Fruit fly (Drosophila melanogaster) whole organism, embryonic: ENCODE measurements around the gene Ada2a.

Source experiments
- Ada2b ChIP-seq: fragments of 200-800 bp; sonication (Bioruptor generic); IDR thresholded peaks from 2 replicates; pipeline ENCODE4 v1.3.6; 2022; ENCODE audit warnings: missing biosample characterization, missing genetic modification characterization
- BtbVII ChIP-seq: fragments of 200-800 bp; sonication (Bioruptor generic); optimal IDR thresholded peaks from 3 replicates; lab custom pipeline; 2017; ENCODE audit warnings: missing biosample characterization, mild to moderate bottlenecking, missing genetic modification characterization
- CG10209 ChIP-seq: fragments of 200-800 bp; sonication (Bioruptor generic); optimal IDR thresholded peaks from 3 replicates; lab custom pipeline; 2017; ENCODE audit warnings: missing biosample characterization, mild to moderate bottlenecking, missing genetic modification characterization, missing genetic modification reagents
- CG10321 ChIP-seq: fragments of 200-800 bp; sonication (Bioruptor generic); IDR thresholded peaks from 2 replicates; pipeline ENCODE4 v1.3.6; 2022; ENCODE audit warnings: missing biosample characterization, missing genetic modification characterization
- CG11085 ChIP-seq: fragments of 200-800 bp; sonication (Bioruptor generic); IDR thresholded peaks from 2 replicates; pipeline ENCODE4 v1.3.6; 2022; ENCODE audit warnings: missing biosample characterization, missing genetic modification characterization
- CG11456 ChIP-seq: fragments of 200-800 bp; sonication (Bioruptor generic); IDR thresholded peaks from 3 replicates; pipeline ENCODE4 v1.3.6; 2022; ENCODE audit warnings: missing biosample characterization, missing genetic modification characterization
- CG12744 ChIP-seq: fragments of 200-800 bp; sonication (Bioruptor generic); optimal IDR thresholded peaks from 2 replicates; lab custom pipeline; 2016; ENCODE audit warnings: missing biosample characterization, missing genetic modification characterization
- CG13287 ChIP-seq: fragments of 200-800 bp; sonication (Bioruptor generic); IDR thresholded peaks from 2 replicates; pipeline ENCODE4 v1.3.6; 2022; ENCODE audit warnings: missing biosample characterization, missing genetic modification characterization; ENCODE audit not compliant: partially characterized antibody
- CG15269 ChIP-seq: fragments of 200-800 bp; sonication (Bioruptor generic); optimal IDR thresholded peaks from 2 replicates; lab custom pipeline; 2018; ENCODE audit warnings: missing biosample characterization, mild to moderate bottlenecking, missing genetic modification characterization, moderate library complexity
- CG17385 ChIP-seq: fragments of 200-800 bp; sonication (Bioruptor generic); optimal IDR thresholded peaks from 3 replicates; lab custom pipeline; 2018; ENCODE audit warnings: missing biosample characterization, mild to moderate bottlenecking, missing genetic modification characterization
- CG1832 ChIP-seq: fragments of 200-800 bp; sonication (Bioruptor generic); optimal IDR thresholded peaks from 2 replicates; lab custom pipeline; 2017; ENCODE audit warnings: missing biosample characterization, mild to moderate bottlenecking, missing genetic modification characterization, inconsistent platforms
- CG31224 ChIP-seq: fragments of 200-800 bp; sonication (Bioruptor generic); IDR thresholded peaks from 2 replicates; pipeline ENCODE4 v1.3.6; 2022; ENCODE audit warnings: missing biosample characterization, missing genetic modification characterization
- CG31441 ChIP-seq: fragments of 200-800 bp; sonication (Bioruptor generic); IDR thresholded peaks from 2 replicates; pipeline ENCODE4 v1.3.6; 2022; ENCODE audit warnings: missing biosample characterization, missing genetic modification characterization
- CG32767 ChIP-seq: fragments of 200-800 bp; sonication (Bioruptor generic); IDR thresholded peaks from 2 replicates; pipeline ENCODE4 v1.3.6; 2022; ENCODE audit warnings: missing biosample characterization, missing genetic modification characterization
- CG34376 ChIP-seq: fragments of 200-800 bp; sonication (Bioruptor generic); optimal IDR thresholded peaks from 2 replicates; lab custom pipeline; 2018; ENCODE audit warnings: missing biosample characterization, mild to moderate bottlenecking, missing genetic modification characterization
- CG42726 ChIP-seq: fragments of 200-800 bp; sonication (Bioruptor generic); IDR thresholded peaks from 2 replicates; pipeline ENCODE4 v1.3.6; 2022; ENCODE audit warnings: missing biosample characterization, missing genetic modification characterization; ENCODE audit not compliant: partially characterized antibody
- CG5953 ChIP-seq: fragments of 200-800 bp; sonication (Bioruptor generic); IDR thresholded peaks from 2 replicates; pipeline ENCODE4 v1.3.6; 2022; ENCODE audit warnings: missing biosample characterization, missing genetic modification characterization
- CG8359 ChIP-seq: fragments of 200-800 bp; sonication (Bioruptor generic); optimal IDR thresholded peaks from 2 replicates; lab custom pipeline; 2017; ENCODE audit warnings: missing biosample characterization, mild to moderate bottlenecking, missing genetic modification characterization, borderline replicate concordance
- CG8478 ChIP-seq: fragments of >200 bp; optimal IDR thresholded peaks from 2 replicates; lab custom pipeline; 2018
- CG9215 ChIP-seq: fragments of 200-800 bp; sonication (Bioruptor generic); IDR thresholded peaks from 2 replicates; pipeline ENCODE4 v1.3.6; 2022; ENCODE audit warnings: missing biosample characterization, missing genetic modification characterization
- CHES-1-like ChIP-seq: fragments of 200-800 bp; sonication (Bioruptor generic); optimal IDR thresholded peaks from 2 replicates; lab custom pipeline; 2016; ENCODE audit warnings: missing biosample characterization, missing genetic modification characterization
- Dbx ChIP-seq: fragments of 200-800 bp; sonication (Bioruptor generic); IDR thresholded peaks from 3 replicates; pipeline ENCODE4 v1.3.6; 2022; ENCODE audit warnings: missing biosample characterization, missing genetic modification characterization
- Deaf1 ChIP-seq: fragments of 200-800 bp; optimal IDR thresholded peaks from 3 replicates; lab custom pipeline; 2019; ENCODE audit warnings: missing biosample characterization, mild to moderate bottlenecking, missing genetic modification characterization, moderate library complexity
- Dref ChIP-seq: fragments of 200-800 bp; sonication (Bioruptor generic); IDR thresholded peaks from 2 replicates; pipeline ENCODE4 v1.3.6; 2022; ENCODE audit warnings: missing biosample characterization, missing genetic modification characterization
- ERR ChIP-seq: fragments of 200-800 bp; sonication (Bioruptor generic); optimal IDR thresholded peaks from 2 replicates; lab custom pipeline; 2016; ENCODE audit warnings: missing biosample characterization, missing genetic modification characterization
- Eip74EF ChIP-seq, 2 experiments: fragments of 200-800 bp in 1 of 2; fragments of >200 bp in 1 of 2; sonication (Bioruptor generic) in 1 of 2; optimal IDR thresholded peaks; 2 replicates each; lab custom pipeline; 2017 to 2019; ENCODE audit warnings: missing biosample characterization in 2 of 2, missing genetic modification characterization in 2 of 2, mild to moderate bottlenecking in 1 of 2, moderate library complexity in 1 of 2
- Hand ChIP-seq: fragments of 200-800 bp; sonication (Bioruptor generic); optimal IDR thresholded peaks from 2 replicates; lab custom pipeline; 2017; ENCODE audit warnings: mild to moderate bottlenecking, missing biosample characterization, missing genetic modification reagents, missing genetic modification characterization
- HmgD ChIP-seq: fragments of 200-800 bp; sonication (Bioruptor generic); optimal IDR thresholded peaks from 3 replicates; lab custom pipeline; 2016; ENCODE audit warnings: missing biosample characterization, missing genetic modification characterization
- HmgZ ChIP-seq: fragments of 200-800 bp; sonication (Bioruptor generic); optimal IDR thresholded peaks from 2 replicates; lab custom pipeline; 2018; ENCODE audit warnings: missing biosample characterization, mild to moderate bottlenecking, missing genetic modification characterization
- Hr78 ChIP-seq, 2 experiments: fragments of 200-800 bp in 1 of 2; fragments of >200 bp in 1 of 2; sonication (Bioruptor generic) in 1 of 2; optimal IDR thresholded peaks; 2 replicates each; lab custom pipeline; 2017 to 2019; ENCODE audit warnings: missing biosample characterization in 2 of 2, missing genetic modification characterization in 2 of 2, mild to moderate bottlenecking in 1 of 2, moderate library complexity in 1 of 2
- Med ChIP-seq: fragments of 200-800 bp; sonication (Bioruptor generic); peaks from one replicate; lab custom pipeline; 2016; ENCODE audit warnings: missing biosample characterization, missing genetic modification characterization, mild to moderate bottlenecking, inconsistent platforms, moderate library complexity
- NFAT ChIP-seq: fragments of 200-800 bp; sonication (Bioruptor generic); IDR thresholded peaks from 2 replicates; pipeline ENCODE4 v1.3.6; 2022; ENCODE audit warnings: missing biosample characterization, missing genetic modification characterization
- NfI ChIP-seq: fragments of 200-800 bp; sonication (Bioruptor generic); optimal IDR thresholded peaks from 3 replicates; lab custom pipeline; 2018; ENCODE audit warnings: missing biosample characterization, mild to moderate bottlenecking, missing genetic modification characterization, moderate library complexity
- Optix ChIP-seq: fragments of 200-800 bp; sonication (Bioruptor generic); IDR thresholded peaks from 3 replicates; pipeline ENCODE4 v1.3.6; 2022; ENCODE audit warnings: missing biosample characterization, missing genetic modification characterization
- Side ChIP-seq: fragments of 200-800 bp; sonication (Bioruptor generic); optimal IDR thresholded peaks from 2 replicates; lab custom pipeline; 2016; ENCODE audit warnings: missing biosample characterization, missing genetic modification characterization
- YL-1 ChIP-seq: fragments of 200-800 bp; sonication (Bioruptor generic); optimal IDR thresholded peaks from 3 replicates; lab custom pipeline; 2017; ENCODE audit warnings: missing biosample characterization, mild to moderate bottlenecking, missing genetic modification characterization
- chm ChIP-seq: fragments of 200-800 bp; sonication (Bioruptor generic); IDR thresholded peaks from 2 replicates; pipeline ENCODE4 v1.3.6; 2022; ENCODE audit warnings: missing biosample characterization, missing genetic modification characterization
- fd64A ChIP-seq: fragments of 200-800 bp; sonication (Bioruptor generic); optimal IDR thresholded peaks from 3 replicates; lab custom pipeline; 2018; ENCODE audit warnings: missing biosample characterization, mild to moderate bottlenecking, missing genetic modification characterization
- kay ChIP-seq: fragments of 200-800 bp; sonication (Bioruptor generic); optimal IDR thresholded peaks from 2 replicates; lab custom pipeline; 2016; ENCODE audit warnings: missing biosample characterization, missing genetic modification characterization
- lab ChIP-seq: fragments of 200-800 bp; sonication (Bioruptor generic); optimal IDR thresholded peaks from 3 replicates; lab custom pipeline; 2017; ENCODE audit warnings: missing biosample characterization, missing genetic modification characterization, mild to moderate bottlenecking, moderate library complexity, missing genetic modification reagents
- lbe ChIP-seq: fragments of 200-800 bp; sonication (Bioruptor generic); optimal IDR thresholded peaks from 2 replicates; lab custom pipeline; 2016; ENCODE audit warnings: missing biosample characterization, mild to moderate bottlenecking, missing genetic modification characterization
- lmd ChIP-seq: fragments of 200-800 bp; sonication (Bioruptor generic); IDR thresholded peaks from 2 replicates; pipeline ENCODE4 v1.3.6; 2022; ENCODE audit warnings: missing biosample characterization, missing genetic modification characterization
- nom ChIP-seq: fragments of 200-800 bp; sonication (Bioruptor generic); optimal IDR thresholded peaks from 2 replicates; lab custom pipeline; 2017; ENCODE audit warnings: missing biosample characterization, missing genetic modification characterization, mild to moderate bottlenecking, moderate library complexity, missing genetic modification reagents
- pb ChIP-seq: fragments of 200-800 bp; sonication (Bioruptor generic); optimal IDR thresholded peaks from 3 replicates; lab custom pipeline; 2016; ENCODE audit warnings: missing biosample characterization, missing genetic modification characterization
- rib ChIP-seq: fragments of 200-800 bp; sonication (Bioruptor generic); IDR thresholded peaks from 2 replicates; pipeline ENCODE4 v1.3.6; 2022; ENCODE audit warnings: missing biosample characterization, missing genetic modification characterization
- salm ChIP-seq: fragments of 200-800 bp; sonication (Bioruptor generic); optimal IDR thresholded peaks from 2 replicates; lab custom pipeline; 2018; ENCODE audit warnings: missing biosample characterization, mild to moderate bottlenecking, missing genetic modification characterization
- sim ChIP-seq: fragments of 200-800 bp; sonication (Bioruptor generic); IDR thresholded peaks from 2 replicates; pipeline ENCODE4 v1.3.6; 2022; ENCODE audit warnings: missing biosample characterization, missing genetic modification characterization
- yki ChIP-seq: fragments of >200 bp; optimal IDR thresholded peaks from 3 replicates; lab custom pipeline; 2018

Gene Ada2a

dm6 chr3R:18244171-18245043 lies 10.9 kb downstream of the Ada2a start (continued):
- TF ChIP-seq sim (GFP tag; lab: Robert Waterston, UW), result no peak
- TF ChIP-seq CHES-1-like (GFP tag; lab: Kevin White, UChicago), result peak; percentile 12
- no peak for TF ChIP-seq fd64A (GFP tag; lab: Kevin White, UChicago)
- TF ChIP-seq CG9215 (GFP tag; lab: Robert Waterston, UW), result no peak
- peak; percentile 46 for TF ChIP-seq HmgZ (tag; lab: Kevin White, UChicago)
- 0 out of 2 replicates have a peak, but pooled peaks have one; percentile 25 for TF ChIP-seq CG11085 (GFP tag; lab: Robert Waterston, UW)
- TF ChIP-seq yki (lab: Kevin White, UChicago), result peak; percentile 81
- peak; percentile 54; the same call in 1 of the 2 replicates for TF ChIP-seq NFAT (GFP tag; lab: Robert Waterston, UW)
- no peak; the same call in 1 of the 2 replicates for TF ChIP-seq chm (GFP tag; lab: Robert Waterston, UW)
- peak; percentile 89; the same call in 1 of the 2 replicates for TF ChIP-seq rib (GFP tag; lab: Robert Waterston, UW)
- 0 out of 2 replicates have a peak, but pooled peaks have one; percentile 13 for TF ChIP-seq Dref
- TF ChIP-seq Dbx, result peak; percentile 25; the same call in 1 of the 3 replicates
- no peak for TF ChIP-seq pb (GFP tag; lab: Kevin White, UChicago)
- TF ChIP-seq NfI (GFP tag; lab: Kevin White, UChicago), result peak; percentile 6
- TF ChIP-seq CG12744 (GFP tag; lab: Kevin White, UChicago), result no peak
- TF ChIP-seq ERR (GFP tag; lab: Kevin White, UChicago), result peak; percentile 69
- TF ChIP-seq CG10209 (GFP tag; lab: Kevin White, UChicago), result peak; percentile 25
- TF ChIP-seq BtbVII (GFP tag; lab: Kevin White, UChicago), result no peak
- no peak for TF ChIP-seq Eip74EF (GFP tag; optimal IDR thresholded peaks at IDR 0.05; lab: Kevin White, UChicago)
- 0 out of 2 replicates have a peak, but pooled peaks have one; percentile 11 for TF ChIP-seq CG31441 (GFP tag; lab: Robert Waterston, UW)
- no peak for TF ChIP-seq salm
- peak; percentile 29 for TF ChIP-seq CG15269
- peak; percentile 53; the same call in 1 of the 2 replicates for TF ChIP-seq CG42726
- TF ChIP-seq Hr78 (GFP tag; optimal IDR thresholded peaks at IDR 0.05; lab: Kevin White, UChicago), result peak in 1 of 2 experiments; percentile 59
- peak; percentile 95 for TF ChIP-seq CG8478 (lab: Kevin White, UChicago)
- peak; percentile 91 for TF ChIP-seq CG31224
- TF ChIP-seq kay, result peak; percentile 55
- TF ChIP-seq Ada2b (GFP tag; lab: Robert Waterston, UW), result no peak
- peak; percentile 3 for TF ChIP-seq YL-1
- TF ChIP-seq nom (GFP tag; lab: Kevin White, UChicago), result peak; percentile 61
- peak; percentile 16 for TF ChIP-seq lbe (GFP tag; lab: Kevin White, UChicago)
- peak; percentile 51 for TF ChIP-seq CG34376 (GFP tag; lab: Kevin White, UChicago)
- peak; percentile 8 for TF ChIP-seq lab
- peak; percentile 15 for TF ChIP-seq Deaf1 (tag; lab: Kevin White, UChicago)
- peak; percentile 85 for TF ChIP-seq CG32767 (GFP tag; lab: Robert Waterston, UW)
- peak; percentile 93 for TF ChIP-seq CG10321
- TF ChIP-seq CG5953 (GFP tag; lab: Robert Waterston, UW), result 0 out of 2 replicates have a peak, but pooled peaks have one; percentile 5
- TF ChIP-seq Med (GFP tag; lab: Kevin White, UChicago), result peak; percentile 74
- TF ChIP-seq Side (GFP tag; lab: Kevin White, UChicago), result no peak
- no peak; the same call in 2 of the 3 replicates for TF ChIP-seq Optix (GFP tag; lab: Robert Waterston, UW)
- peak; percentile 42; the same call in 1 of the 2 replicates for TF ChIP-seq lmd (GFP tag; lab: Robert Waterston, UW)
- 0 out of 2 replicates have a peak, but pooled peaks have one; percentile 29 for TF ChIP-seq CG13287 (GFP tag; lab: Robert Waterston, UW)
- peak; percentile 63 for TF ChIP-seq CG1832
- peak; percentile 18 for TF ChIP-seq Hand
- TF ChIP-seq CG17385 (GFP tag; lab: Kevin White, UChicago), result no peak
- TF ChIP-seq CG11456, result 0 out of 3 replicates have a peak, but pooled peaks have one; percentile 42
- TF ChIP-seq HmgD (GFP tag; lab: Kevin White, UChicago), result peak; percentile 26
- TF ChIP-seq CG8359, result no peak
